Worm (Caenorhabditis elegans) whole organism, L4 larva: Measurements from ENCODE around the gene Y45G5AL.1.
A peak's percentile ranks its signal among the peaks of the same experiment; 100 is the strongest.

Source experiments
- D1046.2 ChIP-seq: fragments of 200-800 bp; sonication (Bioruptor generic); IDR thresholded peaks from 2 replicates; pipeline ENCODE4 v1.3.6; 2022; ENCODE audit warnings: missing genetic modification characterization, missing compliant biosample characterization
- T20F7.1 ChIP-seq: fragments of 200-800 bp; sonication (Bioruptor generic); optimal IDR thresholded peaks from 2 replicates; lab custom pipeline; 2018; ENCODE audit warnings: mild to moderate bottlenecking, missing genetic modification characterization, missing compliant biosample characterization
- Y48G9A.11 ChIP-seq: fragments of 200-800 bp; sonication (Bioruptor generic); IDR thresholded peaks from 2 replicates; pipeline ENCODE4 v1.3.6; 2022; ENCODE audit warnings: missing genetic modification reagents, missing genetic modification characterization, missing compliant biosample characterization
- Y5F2A.4 ChIP-seq: fragments of 200-800 bp; sonication (Bioruptor generic); optimal IDR thresholded peaks from 2 replicates; lab custom pipeline; 2018; ENCODE audit warnings: mild to moderate bottlenecking, missing genetic modification characterization, missing compliant biosample characterization
- ZK546.5 ChIP-seq, 2 experiments: sonication (generic microtip); optimal IDR thresholded peaks; 2 replicates each; lab custom pipeline; 2017; ENCODE audit warnings: missing biosample characterization in 2 of 2, missing genetic modification characterization in 2 of 2
- aha-1 ChIP-seq: fragments of 150-350 bp; peaks from one replicate; lab custom pipeline; 2014; ENCODE audit warnings: missing biosample characterization, missing genetic modification characterization
- aly-2 ChIP-seq: sonication (generic microtip); optimal IDR thresholded peaks from 2 replicates; lab custom pipeline; 2018; ENCODE audit warnings: missing biosample characterization, missing genetic modification characterization
- ceh-28 ChIP-seq: fragments of 150-350 bp; optimal IDR thresholded peaks from 2 replicates; lab custom pipeline; 2014; ENCODE audit warnings: missing biosample characterization, missing genetic modification reagents, missing genetic modification characterization
- ceh-32 ChIP-seq: sonication (generic microtip); optimal IDR thresholded peaks from 2 replicates; lab custom pipeline; 2016; ENCODE audit warnings: mild to moderate bottlenecking, missing genetic modification characterization, missing compliant biosample characterization; ENCODE audit not compliant: poor library complexity
- cey-2 ChIP-seq: sonication (generic microtip); optimal IDR thresholded peaks from 3 replicates; lab custom pipeline; 2017; ENCODE audit warnings: missing genetic modification characterization, mild to moderate bottlenecking, missing compliant biosample characterization, antibody characterized with exemption, borderline replicate concordance; ENCODE audit not compliant: insufficient read depth
- daf-16 ChIP-seq, 3 experiments: sonication (generic microtip); optimal IDR thresholded peaks; 2 replicates each; lab custom pipeline; 2016 to 2017; ENCODE audit warnings: missing genetic modification characterization in 3 of 3, missing genetic modification reagents in 3 of 3, mild to moderate bottlenecking in 2 of 3, missing compliant biosample characterization in 2 of 3, missing biosample characterization in 1 of 3, moderate library complexity in 1 of 3
- dmd-6 ChIP-seq: fragments of 200-800 bp; sonication (Bioruptor generic); IDR thresholded peaks from 2 replicates; pipeline ENCODE4 v1.3.6; 2022; ENCODE audit warnings: missing genetic modification reagents, missing genetic modification characterization, missing compliant biosample characterization
- dpl-1 ChIP-seq: fragments of 150-350 bp; optimal IDR thresholded peaks from 2 replicates; lab custom pipeline; 2014; ENCODE audit warnings: missing biosample characterization, missing genetic modification reagents, missing genetic modification characterization
- dve-1 ChIP-seq: sonication (generic microtip); optimal IDR thresholded peaks from 2 replicates; lab custom pipeline; 2017; ENCODE audit warnings: antibody characterized with exemption, mild to moderate bottlenecking, missing genetic modification characterization, missing compliant biosample characterization; ENCODE audit not compliant: insufficient read depth
- egl-43 ChIP-seq: fragments of 200-800 bp; sonication (Bioruptor generic); IDR thresholded peaks from 2 replicates; pipeline ENCODE4 v1.3.6; 2022; ENCODE audit warnings: missing genetic modification reagents, missing genetic modification characterization, missing compliant biosample characterization
- gei-8 ChIP-seq: fragments of 200-800 bp; sonication (Bioruptor generic); optimal IDR thresholded peaks from 2 replicates; lab custom pipeline; 2018; ENCODE audit warnings: mild to moderate bottlenecking, missing genetic modification characterization, missing compliant biosample characterization
- hlh-30 ChIP-seq: sonication (generic microtip); optimal IDR thresholded peaks from 2 replicates; lab custom pipeline; 2017; ENCODE audit warnings: antibody characterized with exemption, mild to moderate bottlenecking, missing genetic modification characterization, missing compliant biosample characterization; ENCODE audit not compliant: insufficient read depth
- hmg-1.1 ChIP-seq: fragments of 200-800 bp; sonication (Bioruptor generic); IDR thresholded peaks from 2 replicates; pipeline ENCODE4 v1.3.6; 2022; ENCODE audit warnings: missing genetic modification reagents, missing genetic modification characterization, missing compliant biosample characterization
- lim-7 ChIP-seq: fragments of 200-800 bp; sonication (Bioruptor generic); IDR thresholded peaks from 2 replicates; pipeline ENCODE4 v1.3.6; 2022; ENCODE audit warnings: missing genetic modification characterization, missing compliant biosample characterization
- lin-1 ChIP-seq: fragments of 200-800 bp; sonication (Bioruptor generic); IDR thresholded peaks from 2 replicates; pipeline ENCODE4 v1.3.6; 2022; ENCODE audit warnings: missing genetic modification reagents, missing genetic modification characterization, missing compliant biosample characterization
- lin-15B ChIP-seq: fragments of 150-350 bp; sonication (generic microtip); optimal IDR thresholded peaks from 3 replicates; lab custom pipeline; 2014; ENCODE audit warnings: missing biosample characterization, missing genetic modification characterization
- lin-38 ChIP-seq: fragments of 200-800 bp; sonication (Bioruptor generic); IDR thresholded peaks from 2 replicates; pipeline ENCODE4 v1.3.6; 2022; ENCODE audit warnings: missing genetic modification reagents, missing genetic modification characterization, missing compliant biosample characterization
- madf-5 ChIP-seq, 2 experiments: fragments of 200-800 bp; sonication (Bioruptor generic); IDR thresholded peaks; 2 replicates each; pipeline ENCODE4 v1.3.6; 2022; ENCODE audit warnings: missing compliant biosample characterization in 2 of 2, missing genetic modification characterization in 2 of 2
- madf-9 ChIP-seq: fragments of 200-800 bp; sonication (Bioruptor generic); conservative IDR thresholded peaks from 2 replicates; pipeline ENCODE4 v1.3.6; 2022; ENCODE audit warnings: missing genetic modification reagents, missing genetic modification characterization, missing compliant biosample characterization
- mdl-1 ChIP-seq, 2 experiments: fragments of 150-350 bp in 1 of 2; sonication (generic microtip) in 1 of 2; optimal IDR thresholded peaks; 2 replicates each; lab custom pipeline; 2014 to 2017; ENCODE audit warnings: missing biosample characterization in 2 of 2, missing genetic modification characterization in 2 of 2
- mdt-29 ChIP-seq: fragments of 200-800 bp; sonication (Bioruptor generic); IDR thresholded peaks from 2 replicates; pipeline ENCODE4 v1.3.6; 2022; ENCODE audit warnings: missing genetic modification reagents, missing genetic modification characterization, missing compliant biosample characterization
- mxl-3 ChIP-seq: fragments of 200-800 bp; sonication (Bioruptor generic); optimal IDR thresholded peaks from 2 replicates; lab custom pipeline; 2018; ENCODE audit warnings: mild to moderate bottlenecking, missing genetic modification characterization, missing compliant biosample characterization
- nhr-11 ChIP-seq: fragments of 150-350 bp; optimal IDR thresholded peaks from 2 replicates; lab custom pipeline; 2014; ENCODE audit warnings: missing biosample characterization, missing genetic modification characterization
- nhr-111 ChIP-seq: fragments of 200-800 bp; sonication (Bioruptor generic); optimal IDR thresholded peaks from 2 replicates; lab custom pipeline; 2018; ENCODE audit warnings: mild to moderate bottlenecking, missing genetic modification characterization, missing compliant biosample characterization
- nhr-237 ChIP-seq: sonication (generic microtip); optimal IDR thresholded peaks from 2 replicates; lab custom pipeline; 2017; ENCODE audit warnings: missing biosample characterization, missing genetic modification characterization
- nhr-25 ChIP-seq: sonication (generic microtip); optimal IDR thresholded peaks from 2 replicates; lab custom pipeline; 2017; ENCODE audit warnings: missing genetic modification characterization, mild to moderate bottlenecking, missing compliant biosample characterization, antibody characterized with exemption, moderate library complexity, borderline replicate concordance; ENCODE audit not compliant: insufficient read depth
- nhr-48 ChIP-seq: sonication (generic microtip); optimal IDR thresholded peaks from 2 replicates; lab custom pipeline; 2016; ENCODE audit warnings: mild to moderate bottlenecking, missing genetic modification characterization, missing compliant biosample characterization
- nhr-76 ChIP-seq: fragments of 150-350 bp; optimal IDR thresholded peaks from 2 replicates; lab custom pipeline; 2014; ENCODE audit warnings: missing biosample characterization, missing genetic modification characterization
- nhr-77 ChIP-seq: fragments of 150-350 bp; optimal IDR thresholded peaks from 2 replicates; lab custom pipeline; 2014; ENCODE audit warnings: missing biosample characterization, missing genetic modification characterization
- pha-4 ChIP-seq, 2 experiments: fragments of 150-350 bp in 1 of 2; fragments of 200-800 bp in 1 of 2; sonication (Bioruptor generic) in 1 of 2; IDR thresholded peaks in 1 of 2; optimal IDR thresholded peaks in 1 of 2; 2 replicates each; pipeline versions ENCODE4 v1.3.6 to Lab custom; 2014 to 2022; ENCODE audit warnings: missing genetic modification characterization in 2 of 2, missing genetic modification reagents in 2 of 2, missing biosample characterization in 1 of 2, missing compliant biosample characterization in 1 of 2
- php-3 ChIP-seq: fragments of 200-800 bp; sonication (Bioruptor generic); IDR thresholded peaks from 2 replicates; pipeline ENCODE4 v1.3.6; 2022; ENCODE audit warnings: missing genetic modification reagents, missing genetic modification characterization, missing compliant biosample characterization
- rbr-2 ChIP-seq: sonication (generic microtip); optimal IDR thresholded peaks from 2 replicates; lab custom pipeline; 2016; ENCODE audit warnings: missing genotype, missing genetic modification characterization, missing compliant biosample characterization
- set-16 ChIP-seq: fragments of 200-800 bp; sonication (Bioruptor generic); IDR thresholded peaks from 2 replicates; pipeline ENCODE4 v1.3.6; 2022; ENCODE audit warnings: missing genetic modification reagents, missing genetic modification characterization, missing compliant biosample characterization
- spr-1 ChIP-seq: sonication (generic microtip); optimal IDR thresholded peaks from 2 replicates; lab custom pipeline; 2016; ENCODE audit warnings: mild to moderate bottlenecking, missing genetic modification characterization, missing compliant biosample characterization
- unc-39 ChIP-seq: sonication (generic microtip); optimal IDR thresholded peaks from 2 replicates; lab custom pipeline; 2017; ENCODE audit warnings: missing biosample characterization, missing genetic modification characterization
- unc-62 ChIP-seq, 3 experiments: fragments of 150-350 bp in 1 of 3; sonication (generic microtip); optimal IDR thresholded peaks in 2 of 3; peaks in 1 of 3; 1 replicate in 1 of 3; 2 replicates in 2 of 3; lab custom pipeline; 2014 to 2017; ENCODE audit warnings: missing biosample characterization in 3 of 3, missing genetic modification characterization in 3 of 3, missing genetic modification reagents in 3 of 3, missing genotype in 1 of 3
- zfp-3 ChIP-seq: fragments of 200-800 bp; sonication (Bioruptor generic); conservative IDR thresholded peaks from 2 replicates; pipeline ENCODE4 v1.3.6; 2022; ENCODE audit warnings: missing genetic modification reagents, missing genetic modification characterization, missing compliant biosample characterization
- zip-2 ChIP-seq: fragments of 150-350 bp; optimal IDR thresholded peaks from 2 replicates; lab custom pipeline; 2014; ENCODE audit warnings: missing biosample characterization, missing genetic modification characterization
- ztf-7 ChIP-seq: fragments of 150-350 bp; optimal IDR thresholded peaks from 2 replicates; lab custom pipeline; 2014; ENCODE audit warnings: missing biosample characterization, missing genetic modification characterization

Y45G5AL.1 gene

ce11 chrV:4127435-4127834 is 16.9 kb upstream of the Y45G5AL.1 start, which contains the start of gene T05B4.13:
TSS of gene T05B4.13 (minus strand) at chrV:4127535.
- no peak for TF ChIP-seq daf-16 (GFP tag; optimal IDR thresholded peaks at IDR 0.05; lab: Kevin White, UChicago)
- no peak for TF ChIP-seq daf-16 (tag; optimal IDR thresholded peaks at IDR 0.05; lab: Kevin White, UChicago)
- TF ChIP-seq ZK546.5 (tag; optimal IDR thresholded peaks at IDR 0.05; lab: Kevin White, UChicago), result no peak
- TF ChIP-seq spr-1, result no peak
- no peak for TF ChIP-seq ceh-28
- no peak for TF ChIP-seq nhr-76
- TF ChIP-seq pha-4 (GFP tag; IDR thresholded peaks at IDR 0.05; lab: Robert Waterston, UW), result no peak
- TF ChIP-seq pha-4 (tag; optimal IDR thresholded peaks at IDR 0.05; lab: Kevin White, UChicago), result no peak
- TF ChIP-seq aly-2 (tag; lab: Kevin White, UChicago), result no peak
- TF ChIP-seq dmd-6 (GFP tag; lab: Robert Waterston, UW), result no peak
- no peak for TF ChIP-seq egl-43 (GFP tag; lab: Robert Waterston, UW)
- TF ChIP-seq zfp-3, result no peak
- no peak for TF ChIP-seq mxl-3 (GFP tag; lab: Kevin White, UChicago)
- TF ChIP-seq hmg-1.1 (GFP tag; lab: Robert Waterston, UW), result no peak
- TF ChIP-seq lin-15B (tag; lab: Kevin White, UChicago), result no peak
- no peak for TF ChIP-seq Y48G9A.11

DNA sequence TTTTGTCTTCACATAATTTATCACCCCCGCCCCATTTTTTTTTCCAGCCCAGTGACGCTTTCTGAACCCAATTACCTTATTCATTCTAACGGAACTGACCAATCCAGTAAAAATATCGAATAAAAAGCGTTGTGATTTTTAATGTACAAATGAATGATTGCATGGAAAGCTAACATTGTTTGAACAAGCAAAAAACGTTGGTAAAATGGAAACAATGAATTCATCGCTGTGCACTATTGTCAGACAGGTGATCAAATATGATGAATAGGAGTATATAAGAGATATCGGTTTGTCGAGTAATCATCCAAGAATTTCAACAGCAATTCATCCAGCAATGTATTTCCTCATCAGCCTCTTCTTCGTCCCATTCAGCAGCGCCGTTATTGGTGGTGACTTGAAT is 14.7 kb upstream of the Y45G5AL.1 start, which contains the start of gene phat-4:
Gene phat-4, plus strand, starts transcription at position 301 of the 400 bp plus-strand sequence.
- TF ChIP-seq madf-5 (GFP tag; IDR thresholded peaks at IDR 0.05; lab: Robert Waterston, UW), result no peak
- no peak for TF ChIP-seq unc-39 (tag; lab: Kevin White, UChicago)
- no peak for TF ChIP-seq nhr-237 (tag; lab: Kevin White, UChicago)
- TF ChIP-seq egl-43 (GFP tag; lab: Robert Waterston, UW), result no peak
- TF ChIP-seq ztf-7 (tag; lab: Kevin White, UChicago), result no peak
- no peak for TF ChIP-seq nhr-76
- no peak for TF ChIP-seq mdt-29 (GFP tag; lab: Robert Waterston, UW)
- no peak for TF ChIP-seq ceh-28
- no peak for TF ChIP-seq dpl-1
- TF ChIP-seq D1046.2, result no peak
- TF ChIP-seq set-16 (GFP tag; lab: Robert Waterston, UW), result no peak
- TF ChIP-seq nhr-11 (tag; lab: Kevin White, UChicago), result no peak
- no peak for TF ChIP-seq lim-7 (GFP tag; lab: Robert Waterston, UW)
- no peak for TF ChIP-seq ceh-32 (tag; lab: Kevin White, UChicago)

DNA sequence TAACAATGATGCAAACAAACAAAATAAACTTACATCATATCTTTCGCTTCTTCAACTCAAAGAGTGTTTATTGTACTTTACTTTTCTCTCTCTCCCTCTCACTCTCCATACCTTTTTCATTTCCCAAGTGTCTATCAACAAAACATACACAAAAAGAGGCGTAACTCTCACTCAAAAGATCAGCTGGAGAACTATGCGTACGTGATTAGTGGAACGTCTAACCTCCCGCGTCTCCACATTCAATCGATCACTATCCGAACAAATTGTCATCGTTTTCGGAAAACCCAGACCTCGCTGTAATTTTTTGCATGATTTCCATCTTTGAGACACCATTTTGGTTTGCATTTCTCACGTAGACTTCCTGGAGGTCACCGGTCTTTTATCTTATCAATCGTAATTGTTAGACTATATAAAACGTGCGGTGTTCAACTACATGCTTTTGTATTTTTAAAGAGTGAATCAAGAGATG is 12.8 kb upstream of the Y45G5AL.1 start, which contains the start of gene nhr-57:
Gene nhr-57, plus strand, starts transcription at position 419 of the 469 bp plus-strand sequence.
- TF ChIP-seq lin-38 (GFP tag; lab: Robert Waterston, UW), result no peak
- TF ChIP-seq Y48G9A.11, result no peak
- peak; percentile 85 for TF ChIP-seq dve-1 (tag; lab: Kevin White, UChicago)
- TF ChIP-seq nhr-48 (tag; lab: Kevin White, UChicago), result peak; percentile 91
- TF ChIP-seq nhr-25 (tag; lab: Kevin White, UChicago), result peak; percentile 62
- TF ChIP-seq unc-62 (GFP tag; optimal IDR thresholded peaks at IDR 0.05 in 1 of 2; lab: Kevin White, UChicago), result peak in 1 of 2 experiments; percentile 84
- no peak for TF ChIP-seq unc-62 (tag; optimal IDR thresholded peaks at IDR 0.05; lab: Kevin White, UChicago)
- peak; percentile 78 for TF ChIP-seq gei-8 (GFP tag; lab: Kevin White, UChicago)
- 0 out of 2 replicates have a peak, but pooled peaks have one; percentile 21 for TF ChIP-seq php-3
- peak; percentile 24 to 77 for TF ChIP-seq mdl-1 (tag; optimal IDR thresholded peaks at IDR 0.05; lab: Kevin White, UChicago)
- TF ChIP-seq lin-1 (GFP tag; lab: Robert Waterston, UW), result peak; percentile 49
- TF ChIP-seq pha-4 (GFP tag; IDR thresholded peaks at IDR 0.05; lab: Robert Waterston, UW), result peak; percentile 70; the same call in 1 of the 2 replicates
- peak; percentile 71 for TF ChIP-seq pha-4 (tag; optimal IDR thresholded peaks at IDR 0.05; lab: Kevin White, UChicago)
- peak; percentile 70 for TF ChIP-seq hlh-30 (tag; lab: Kevin White, UChicago)
- TF ChIP-seq aha-1 (tag; lab: Kevin White, UChicago), result peak; percentile 100
- TF ChIP-seq ztf-7 (tag; lab: Kevin White, UChicago), result peak; percentile 11
- TF ChIP-seq dmd-6 (GFP tag; lab: Robert Waterston, UW), result peak; percentile 97
- peak; percentile 63 for TF ChIP-seq mxl-3 (GFP tag; lab: Kevin White, UChicago)
- TF ChIP-seq zip-2 (tag; lab: Kevin White, UChicago), result no peak
- peak; percentile 4 for TF ChIP-seq nhr-77
- peak in 1 of 2 experiments; percentile 40 for TF ChIP-seq daf-16 (GFP tag; optimal IDR thresholded peaks at IDR 0.05; lab: Kevin White, UChicago)
- peak; percentile 84 for TF ChIP-seq daf-16 (tag; optimal IDR thresholded peaks at IDR 0.05; lab: Kevin White, UChicago)
- TF ChIP-seq cey-2 (tag; lab: Kevin White, UChicago), result peak; percentile 53
- TF ChIP-seq nhr-111 (GFP tag; lab: Kevin White, UChicago), result no peak
- TF ChIP-seq rbr-2, result no peak
- TF ChIP-seq madf-9 (GFP tag; lab: Robert Waterston, UW), result no peak
- no peak for TF ChIP-seq Y5F2A.4 (GFP tag; lab: Kevin White, UChicago)
- TF ChIP-seq mdt-29 (GFP tag; lab: Robert Waterston, UW), result peak; percentile 64; the same call in 1 of the 2 replicates
- no peak for TF ChIP-seq T20F7.1
